Worm (Caenorhabditis elegans) whole organism, midembryonic: ENCODE results near the gene F23D12.11.

Experiments used
- cog-1 ChIP-seq: sonication (generic microtip); optimal IDR thresholded peaks from 2 replicates; lab custom pipeline; 2016; ENCODE audit warnings: missing genetic modification characterization, missing compliant biosample characterization
- klf-2 ChIP-seq: fragments of 200-800 bp; sonication (Bioruptor generic); conservative IDR thresholded peaks from 2 replicates; pipeline ENCODE4 v1.3.6; 2022; ENCODE audit warnings: missing genetic modification reagents, missing genetic modification characterization, missing compliant biosample characterization

DNA sequence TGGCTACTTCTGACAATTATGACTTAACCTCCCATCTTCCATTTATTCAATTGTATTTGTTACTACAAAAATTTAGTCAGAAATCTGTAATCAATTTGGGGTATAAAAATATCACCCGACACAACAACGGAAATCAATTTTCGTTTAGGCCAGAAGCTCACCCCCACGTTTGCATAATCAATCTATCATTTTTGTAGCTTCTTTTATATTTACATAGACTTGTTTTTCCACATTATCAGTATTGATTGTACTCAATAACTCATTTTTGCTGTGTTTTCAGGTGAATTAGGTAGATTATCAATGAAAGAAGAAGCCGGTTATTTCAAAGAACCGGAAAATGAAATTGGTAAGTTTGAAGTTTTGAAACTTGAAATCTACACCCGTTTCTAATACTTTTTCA is 49.2 kb upstream of the F23D12.11 start, which contains the start of gene M163.5:
- TF ChIP-seq klf-2 (GFP tag; lab: Robert Waterston, UW): no peak
- no peak for TF ChIP-seq cog-1 (tag; lab: Kevin White, UChicago)
